Worm (Caenorhabditis elegans) whole organism, late embryonic: ENCODE measurements around the gene srbc-1.

Experiments
- C08G9.2 ChIP-seq: sonication (generic microtip); optimal IDR thresholded peaks from 2 replicates; lab custom pipeline; 2016; ENCODE audit warnings: mild to moderate bottlenecking, missing genetic modification characterization, moderate library complexity, missing compliant biosample characterization
- K09A11.1 ChIP-seq: sonication (generic microtip); optimal IDR thresholded peaks from 2 replicates; lab custom pipeline; 2017; ENCODE audit warnings: antibody characterized with exemption, mild to moderate bottlenecking, missing genetic modification characterization, missing compliant biosample characterization; ENCODE audit not compliant: insufficient read depth
- ceh-14 ChIP-seq: sonication (generic microtip); optimal IDR thresholded peaks from 2 replicates; lab custom pipeline; 2016; ENCODE audit warnings: missing genotype, missing genetic modification characterization, missing compliant biosample characterization
- ceh-18 ChIP-seq: sonication (generic microtip); optimal IDR thresholded peaks from 2 replicates; lab custom pipeline; 2016; ENCODE audit warnings: missing genetic modification characterization, missing compliant biosample characterization
- ceh-19 ChIP-seq: fragments of 200-800 bp; sonication (Bioruptor generic); optimal IDR thresholded peaks from 2 replicates; lab custom pipeline; 2018; ENCODE audit warnings: mild to moderate bottlenecking, missing genetic modification characterization, missing compliant biosample characterization
- ceh-30 ChIP-seq: fragments of 150-350 bp; optimal IDR thresholded peaks from 2 replicates; lab custom pipeline; 2014; ENCODE audit warnings: missing biosample characterization, missing genetic modification characterization
- ceh-31 ChIP-seq: sonication (generic microtip); optimal IDR thresholded peaks from 2 replicates; lab custom pipeline; 2016; ENCODE audit warnings: missing genetic modification characterization, missing compliant biosample characterization
- ceh-48 ChIP-seq: sonication (generic microtip); optimal IDR thresholded peaks from 2 replicates; lab custom pipeline; 2016; ENCODE audit warnings: missing genetic modification characterization, inconsistent platforms, missing compliant biosample characterization
- ceh-9 ChIP-seq: sonication (generic microtip); optimal IDR thresholded peaks from 2 replicates; lab custom pipeline; 2016; ENCODE audit warnings: mild to moderate bottlenecking, missing genetic modification characterization, inconsistent platforms, missing compliant biosample characterization
- che-1 ChIP-seq: sonication (generic microtip); optimal IDR thresholded peaks from 2 replicates; lab custom pipeline; 2016; ENCODE audit warnings: mild to moderate bottlenecking, missing genetic modification characterization, missing compliant biosample characterization
- dmd-4 ChIP-seq: sonication (generic microtip); optimal IDR thresholded peaks from 2 replicates; lab custom pipeline; 2016; ENCODE audit warnings: borderline replicate concordance, missing genetic modification characterization, missing compliant biosample characterization
- dve-1 ChIP-seq: sonication (generic microtip); optimal IDR thresholded peaks from 2 replicates; lab custom pipeline; 2017; ENCODE audit warnings: antibody characterized with exemption, mild to moderate bottlenecking, missing genetic modification characterization, missing compliant biosample characterization
- ets-4 ChIP-seq: sonication (generic microtip); optimal IDR thresholded peaks from 2 replicates; lab custom pipeline; 2016; ENCODE audit warnings: missing genetic modification characterization, missing compliant biosample characterization
- fax-1 ChIP-seq: sonication (generic microtip); optimal IDR thresholded peaks from 2 replicates; lab custom pipeline; 2016; ENCODE audit warnings: missing genotype, missing genetic modification characterization, missing compliant biosample characterization
- fkh-10 ChIP-seq: fragments of 150-350 bp; optimal IDR thresholded peaks from 2 replicates; lab custom pipeline; 2014; ENCODE audit warnings: missing biosample characterization, missing genetic modification reagents, missing genetic modification characterization
- gmeb-2 ChIP-seq: sonication (generic microtip); optimal IDR thresholded peaks from 2 replicates; lab custom pipeline; 2016; ENCODE audit warnings: missing genetic modification characterization, inconsistent platforms, missing compliant biosample characterization
- hlh-13 ChIP-seq: fragments of 200-800 bp; sonication (Bioruptor generic); optimal IDR thresholded peaks from 2 replicates; lab custom pipeline; 2018; ENCODE audit warnings: mild to moderate bottlenecking, missing genetic modification characterization, missing compliant biosample characterization
- hlh-15 ChIP-seq: sonication (generic microtip); optimal IDR thresholded peaks from 2 replicates; lab custom pipeline; 2016; ENCODE audit warnings: missing genetic modification characterization, missing compliant biosample characterization
- hlh-30 ChIP-seq: sonication (generic microtip); optimal IDR thresholded peaks from 2 replicates; lab custom pipeline; 2017; ENCODE audit warnings: antibody characterized with exemption, missing genetic modification characterization, missing compliant biosample characterization; ENCODE audit not compliant: insufficient read depth
- hlh-6 ChIP-seq: sonication (generic microtip); optimal IDR thresholded peaks from 2 replicates; lab custom pipeline; 2016; ENCODE audit warnings: missing genotype, missing genetic modification characterization, missing compliant biosample characterization
- madf-2 ChIP-seq: sonication (generic microtip); optimal IDR thresholded peaks from 2 replicates; lab custom pipeline; 2017; ENCODE audit warnings: missing genetic modification characterization, missing compliant biosample characterization
- nhr-232 ChIP-seq: sonication (generic microtip); optimal IDR thresholded peaks from 2 replicates; lab custom pipeline; 2016; ENCODE audit warnings: missing genetic modification characterization, missing compliant biosample characterization
- npax-4 ChIP-seq: sonication (generic microtip); optimal IDR thresholded peaks from 2 replicates; lab custom pipeline; 2016; ENCODE audit warnings: missing genetic modification characterization, missing compliant biosample characterization
- odd-2 ChIP-seq: sonication (generic microtip); optimal IDR thresholded peaks from 2 replicates; lab custom pipeline; 2017; ENCODE audit warnings: antibody characterized with exemption, mild to moderate bottlenecking, missing genetic modification characterization, missing compliant biosample characterization
- pat-9 ChIP-seq: fragments of 200-800 bp; sonication (Bioruptor generic); optimal IDR thresholded peaks from 2 replicates; lab custom pipeline; 2018; ENCODE audit warnings: mild to moderate bottlenecking, missing genetic modification characterization, moderate library complexity, missing compliant biosample characterization
- pax-1 ChIP-seq: fragments of 150-350 bp; optimal IDR thresholded peaks from 2 replicates; lab custom pipeline; 2014; ENCODE audit warnings: missing biosample characterization, missing genetic modification characterization
- pha-4 ChIP-seq: fragments of 150-350 bp; optimal IDR thresholded peaks from 2 replicates; lab custom pipeline; 2018; ENCODE audit warnings: missing biosample characterization, missing genetic modification reagents, missing genetic modification characterization
- pros-1 ChIP-seq: fragments of 150-350 bp; optimal IDR thresholded peaks from 2 replicates; lab custom pipeline; 2014; ENCODE audit warnings: missing biosample characterization, missing genetic modification reagents, missing genetic modification characterization
- sox-4 ChIP-seq: sonication (generic microtip); optimal IDR thresholded peaks from 2 replicates; lab custom pipeline; 2017; ENCODE audit warnings: mild to moderate bottlenecking, missing genetic modification characterization, inconsistent platforms, missing compliant biosample characterization
- tbx-7 ChIP-seq: sonication (generic microtip); optimal IDR thresholded peaks from 2 replicates; lab custom pipeline; 2016; ENCODE audit warnings: missing genotype, missing genetic modification characterization, missing compliant biosample characterization
- unc-42 ChIP-seq: sonication (generic microtip); optimal IDR thresholded peaks from 2 replicates; lab custom pipeline; 2016; ENCODE audit warnings: missing genotype, missing genetic modification characterization, missing compliant biosample characterization
- zip-5 ChIP-seq: sonication (generic microtip); optimal IDR thresholded peaks from 2 replicates; lab custom pipeline; 2016; ENCODE audit warnings: missing genetic modification characterization, missing compliant biosample characterization
- ztf-16 ChIP-seq: sonication (generic microtip); optimal IDR thresholded peaks from 2 replicates; lab custom pipeline; 2017; ENCODE audit warnings: missing genetic modification characterization, missing compliant biosample characterization

Gene srbc-1

ce11 chrV:3320432-3320831, 18.6 kb upstream of the srbc-1 start, which contains the start of gene C17B7.14:
Gene C17B7.14, minus strand, starts transcription at chrV:3320532.
- no peak for TF ChIP-seq che-1 (tag; lab: Kevin White, UChicago)

ce11 chrV:3320005-3320404, 18.2 kb upstream of the srbc-1 start, which contains the start of gene F35F10.14:
Gene F35F10.14, minus strand, starts transcription at chrV:3320105.
- no peak for TF ChIP-seq ceh-30 (tag; lab: Kevin White, UChicago)
- TF ChIP-seq nhr-232 (tag; lab: Kevin White, UChicago), result no peak

- TF ChIP-seq unc-42 (tag; lab: Kevin White, UChicago) (no peak), pha-4 (tag; lab: Kevin White, UChicago) (no peak), sox-4 (tag; lab: Kevin White, UChicago) (no peak), ceh-18 (no peak), npax-4 (tag; lab: Kevin White, UChicago) (no peak), madf-2 (no peak), odd-2 (tag; lab: Kevin White, UChicago) (no peak), fkh-10 (GFP tag; lab: Kevin White, UChicago) (no peak), ceh-31 (tag; lab: Kevin White, UChicago) (no peak), hlh-6 (no peak), C08G9.2 (tag; lab: Kevin White, UChicago) (no peak), ztf-16 (tag; lab: Kevin White, UChicago) (no peak), ets-4 (tag; lab: Kevin White, UChicago) (no peak), ceh-48 (tag; lab: Kevin White, UChicago) (no peak), K09A11.1 (no peak), hlh-13 (no peak), pat-9 (tag; lab: Kevin White, UChicago) (no peak)
Measured at ce11 chrV:3318975-3319374, 17.2 kb upstream of the srbc-1 start, which contains the start of gene F35F10.13. Gene F35F10.13, minus strand, starts transcription at chrV:3319075.

ce11 chrV:3316108-3316507, 14.3 kb upstream of the srbc-1 start, which contains the start of gene F35F10.1:
Gene F35F10.1, plus strand, starts transcription at chrV:3316307.
- TF ChIP-seq ceh-14 (tag; lab: Kevin White, UChicago) (no peak), dve-1 (tag; lab: Kevin White, UChicago) (no peak), dmd-4 (tag; lab: Kevin White, UChicago) (no peak), odd-2 (tag; lab: Kevin White, UChicago) (no peak), C08G9.2 (tag; lab: Kevin White, UChicago) (no peak), gmeb-2 (no peak), ztf-16 (tag; lab: Kevin White, UChicago) (no peak), ceh-48 (tag; lab: Kevin White, UChicago) (no peak), sox-4 (tag; lab: Kevin White, UChicago) (no peak), ceh-19 (no peak), npax-4 (tag; lab: Kevin White, UChicago) (no peak)

- TF ChIP-seq ceh-18, result no peak
- TF ChIP-seq pax-1 (tag; lab: Kevin White, UChicago), result peak; percentile 8
- no peak for TF ChIP-seq pat-9 (tag; lab: Kevin White, UChicago)
- TF ChIP-seq, all 69 proteins: peak for 1
Measured at ce11 chrV:3315308-3315707, 13.5 kb upstream of the srbc-1 start, which contains the start of gene arrd-19. Gene arrd-19, minus strand, starts transcription at chrV:3315516.

- peak; percentile 15 for TF ChIP-seq ceh-14 (tag; lab: Kevin White, UChicago)
- no peak for TF ChIP-seq ceh-48 (tag; lab: Kevin White, UChicago)
Measured at ce11 chrV:3312067-3312666, 10.4 kb upstream of the srbc-1 start, which contains the start of gene arrd-18. Gene arrd-18, minus strand, starts transcription at chrV:3312117.

ce11 chrV:3308169-3308568, 6.4 kb upstream of the srbc-1 start, which contains the start of gene srbc-3:
Gene srbc-3, plus strand, starts transcription at chrV:3308469.
- TF ChIP-seq hlh-6, result no peak
- TF ChIP-seq pros-1 (tag; lab: Kevin White, UChicago), result no peak
- TF ChIP-seq ets-4 (tag; lab: Kevin White, UChicago), result no peak
- TF ChIP-seq hlh-30 (tag; lab: Kevin White, UChicago), result no peak
- TF ChIP-seq zip-5, result no peak
- no peak for TF ChIP-seq unc-42 (tag; lab: Kevin White, UChicago)
- no peak for TF ChIP-seq ceh-9
- TF ChIP-seq fkh-10 (GFP tag; lab: Kevin White, UChicago), result no peak
- no peak for TF ChIP-seq fax-1
- no peak for TF ChIP-seq tbx-7 (tag; lab: Kevin White, UChicago)
- no peak for TF ChIP-seq hlh-15 (tag; lab: Kevin White, UChicago)
- no peak for TF ChIP-seq pat-9 (tag; lab: Kevin White, UChicago)
- TF ChIP-seq, all 69 proteins: peak for 0
